Fruit fly (Drosophila melanogaster): Measurements from ENCODE around the gene path.

- no peak for TF ChIP-seq sv (GFP tag; optimal IDR thresholded peaks at IDR 0.05)
- TF ChIP-seq usp (GFP tag; optimal IDR thresholded peaks at IDR 0.05), result no peak
- no peak for TF ChIP-seq Hnf4 (GFP tag; optimal IDR thresholded peaks at IDR 0.05)
- no peak for TF ChIP-seq ey (GFP tag; optimal IDR thresholded peaks at IDR 0.05)
- TF ChIP-seq dl (GFP tag; optimal IDR thresholded peaks at IDR 0.05; ENCODE audit: insufficient read depth in 1 of 2, partially characterized antibody in 2 of 2), result no peak
Observed at dm6 chr3L:9497981-9498619, 7.0 kb downstream of the path start.

Measured in whole organism, wandering third instar larva.